Worm (Caenorhabditis elegans): ENCODE measurements around the gene srz-31.

srz-31 gene

ce11 chrIV:14137063-14137462 is at the start of gene srz-31:
srz-31 (plus strand) TSS chrIV:14137363.
- TF ChIP-seq tra-4 (tag; optimal IDR thresholded peaks at IDR 0.05) = no peak
- TF ChIP-seq ama-1 (optimal IDR thresholded peaks at IDR 0.05) = no peak
- no peak for TF ChIP-seq scrt-1 (GFP tag; IDR thresholded peaks at IDR 0.05)
- TF ChIP-seq ceh-13 (GFP tag; optimal IDR thresholded peaks at IDR 0.05) = no peak
- TF ChIP-seq B0310.2 (tag; optimal IDR thresholded peaks at IDR 0.05) = no peak
- no peak for TF ChIP-seq tbx-37 (GFP tag; conservative IDR thresholded peaks at IDR 0.05)

ce11 chrIV:14089749-14090148 is 47.4 kb upstream of the srz-31 start:
- TF ChIP-seq ceh-36 (tag; optimal IDR thresholded peaks at IDR 0.05) (no peak), tra-4 (tag; optimal IDR thresholded peaks at IDR 0.05) (no peak), hnd-1 (tag; optimal IDR thresholded peaks at IDR 0.05) (no peak), scrt-1 (GFP tag; IDR thresholded peaks at IDR 0.05) (no peak), F13C5.2 (tag; optimal IDR thresholded peaks at IDR 0.05) (no peak), hmg-4 (GFP tag; optimal IDR thresholded peaks at IDR 0.05) (no peak), flt-1 (GFP tag; IDR thresholded peaks at IDR 0.05) (no peak), tbx-11 (GFP tag; IDR thresholded peaks at IDR 0.05) (no peak), sea-1 (GFP tag; conservative IDR thresholded peaks at IDR 0.05) (no peak), B0310.2 (tag; optimal IDR thresholded peaks at IDR 0.05) (no peak)

- TF ChIP-seq tra-4 (tag; optimal IDR thresholded peaks at IDR 0.05) (no peak), tbx-11 (GFP tag; IDR thresholded peaks at IDR 0.05) (no peak), hmg-4 (GFP tag; optimal IDR thresholded peaks at IDR 0.05) (no peak), hnd-1 (tag; optimal IDR thresholded peaks at IDR 0.05) (no peak)
Measured at ce11 chrIV:14091242-14091641, 45.9 kb upstream of the srz-31 start, which contains the start of gene noah-2. noah-2 (plus strand) TSS chrIV:14091254.

ce11 chrIV:14098540-14099098 is 38.5 kb upstream of the srz-31 start:
- TF ChIP-seq tra-4 (tag; optimal IDR thresholded peaks at IDR 0.05) = no peak

- TF ChIP-seq ets-7 (tag; optimal IDR thresholded peaks at IDR 0.05) = no peak
- TF ChIP-seq F13C5.2 (tag; optimal IDR thresholded peaks at IDR 0.05) = no peak
- no peak for TF ChIP-seq hmg-4 (GFP tag; optimal IDR thresholded peaks at IDR 0.05)
- TF ChIP-seq sea-1 (GFP tag; conservative IDR thresholded peaks at IDR 0.05) = no peak
- TF ChIP-seq B0310.2 (tag; optimal IDR thresholded peaks at IDR 0.05) = no peak
- no peak for TF ChIP-seq hnd-1 (tag; optimal IDR thresholded peaks at IDR 0.05)
- TF ChIP-seq tbx-11 (GFP tag; IDR thresholded peaks at IDR 0.05) = no peak
- TF ChIP-seq scrt-1 (GFP tag; IDR thresholded peaks at IDR 0.05) = no peak
- no peak for TF ChIP-seq hmbx-1 (tag; optimal IDR thresholded peaks at IDR 0.05)
- no peak for TF ChIP-seq ceh-13 (GFP tag; optimal IDR thresholded peaks at IDR 0.05)
- TF ChIP-seq tbx-37 (GFP tag; conservative IDR thresholded peaks at IDR 0.05) = no peak
- TF ChIP-seq ceh-36 (tag; optimal IDR thresholded peaks at IDR 0.05) = no peak
- no peak for TF ChIP-seq flt-1 (GFP tag; IDR thresholded peaks at IDR 0.05)
- TF ChIP-seq tra-4 (tag; optimal IDR thresholded peaks at IDR 0.05) = no peak
- TF ChIP-seq pes-1 (GFP tag; IDR thresholded peaks at IDR 0.05) = no peak
Measured at ce11 chrIV:14099256-14099655, 37.9 kb upstream of the srz-31 start, which contains the start of gene col-133. col-133 (minus strand) TSS chrIV:14099356.

- TF ChIP-seq F13C5.2 (tag; optimal IDR thresholded peaks at IDR 0.05) = no peak
- TF ChIP-seq pes-1 (GFP tag; IDR thresholded peaks at IDR 0.05) = no peak
- no peak for TF ChIP-seq hnd-1 (tag; optimal IDR thresholded peaks at IDR 0.05)
- no peak for TF ChIP-seq sea-1 (GFP tag; conservative IDR thresholded peaks at IDR 0.05)
- no peak for TF ChIP-seq hmbx-1 (tag; optimal IDR thresholded peaks at IDR 0.05)
- TF ChIP-seq hmg-4 (GFP tag; optimal IDR thresholded peaks at IDR 0.05) = no peak
- no peak for TF ChIP-seq scrt-1 (GFP tag; IDR thresholded peaks at IDR 0.05)
- no peak for TF ChIP-seq ceh-36 (tag; optimal IDR thresholded peaks at IDR 0.05)
Measured at ce11 chrIV:14103054-14103453, 34.1 kb upstream of the srz-31 start, which contains the start of gene F52B11.5. F52B11.5 (minus strand) TSS chrIV:14103231.

- TF ChIP-seq sea-1 (GFP tag; conservative IDR thresholded peaks at IDR 0.05) (no peak), tbx-37 (GFP tag; conservative IDR thresholded peaks at IDR 0.05) (no peak), ama-1 (optimal IDR thresholded peaks at IDR 0.05) (no peak), ets-7 (tag; optimal IDR thresholded peaks at IDR 0.05) (no peak), flt-1 (GFP tag; IDR thresholded peaks at IDR 0.05) (no peak), aly-1 (tag; optimal IDR thresholded peaks at IDR 0.05) (no peak), tbx-11 (GFP tag; IDR thresholded peaks at IDR 0.05) (no peak), F13C5.2 (tag; optimal IDR thresholded peaks at IDR 0.05) (no peak), B0310.2 (tag; optimal IDR thresholded peaks at IDR 0.05) (no peak), hnd-1 (tag; optimal IDR thresholded peaks at IDR 0.05) (no peak), tra-4 (tag; optimal IDR thresholded peaks at IDR 0.05) (no peak), ceh-36 (tag; optimal IDR thresholded peaks at IDR 0.05) (no peak), ceh-13 (GFP tag; optimal IDR thresholded peaks at IDR 0.05) (no peak), scrt-1 (GFP tag; IDR thresholded peaks at IDR 0.05) (no peak)
Measured at ce11 chrIV:14104745-14105144, 32.4 kb upstream of the srz-31 start.

ce11 chrIV:14106274-14106673 is 30.9 kb upstream of the srz-31 start, which contains the start of gene ins-34:
ins-34 (plus strand) TSS chrIV:14106574.
- TF ChIP-seq tra-4 (tag; optimal IDR thresholded peaks at IDR 0.05) = no peak
- no peak for TF ChIP-seq tbx-37 (GFP tag; conservative IDR thresholded peaks at IDR 0.05)
- TF ChIP-seq ets-7 (tag; optimal IDR thresholded peaks at IDR 0.05) = no peak
- TF ChIP-seq pes-1 (GFP tag; IDR thresholded peaks at IDR 0.05) = no peak
- no peak for TF ChIP-seq hmbx-1 (tag; optimal IDR thresholded peaks at IDR 0.05)
- no peak for TF ChIP-seq ama-1 (optimal IDR thresholded peaks at IDR 0.05)
- TF ChIP-seq flt-1 (GFP tag; IDR thresholded peaks at IDR 0.05) = no peak
- no peak for TF ChIP-seq hmg-4 (GFP tag; optimal IDR thresholded peaks at IDR 0.05)
- TF ChIP-seq sea-1 (GFP tag; conservative IDR thresholded peaks at IDR 0.05) = no peak
- TF ChIP-seq ceh-13 (GFP tag; optimal IDR thresholded peaks at IDR 0.05) = no peak
- no peak for TF ChIP-seq B0310.2 (tag; optimal IDR thresholded peaks at IDR 0.05)
- TF ChIP-seq scrt-1 (GFP tag; IDR thresholded peaks at IDR 0.05) = no peak
- TF ChIP-seq hnd-1 (tag; optimal IDR thresholded peaks at IDR 0.05) = no peak
- no peak for TF ChIP-seq ceh-36 (tag; optimal IDR thresholded peaks at IDR 0.05)
- TF ChIP-seq tbx-11 (GFP tag; IDR thresholded peaks at IDR 0.05) = no peak
- TF ChIP-seq aly-1 (tag; optimal IDR thresholded peaks at IDR 0.05) = no peak
- TF ChIP-seq F13C5.2 (tag; optimal IDR thresholded peaks at IDR 0.05) = no peak
